Fruit fly (Drosophila melanogaster) S2 (cell line): Measurements from ENCODE around the gene CG8064.

ENCODE experiments used
- CG8478 ChIP-seq: fragments of >200 bp; optimal IDR thresholded peaks from 2 replicates; lab custom pipeline; 2018
- CTCF ChIP-seq, 2 experiments: fragments of >200 bp; optimal IDR thresholded peaks; 2 replicates each; lab custom pipeline; 2018

dm6 chr3R:18298298-18298899 lies 14.9 kb downstream of the CG8064 start:
- TF ChIP-seq CTCF (optimal IDR thresholded peaks at IDR 0.05; lab: Kevin White, UChicago) (no peak), CG8478 (lab: Kevin White, UChicago) (no peak)
